Worm (Caenorhabditis elegans): Measurements from ENCODE around the gene clec-222.
A peak's percentile ranks its signal among the peaks of the same experiment; 100 is the strongest.

Gene clec-222

ce11 chrV:11314025-11314880, 43.1 kb downstream of the clec-222 start (continued):
- TF ChIP-seq nhr-90 (tag; optimal IDR thresholded peaks at IDR 0.05; ENCODE audit: poor library complexity) (peak; percentile 84), ceh-90 (tag; optimal IDR thresholded peaks at IDR 0.05) (no peak), mdl-1 (tag; optimal IDR thresholded peaks at IDR 0.05) (peak in 1 of 2 experiments; percentile 85), hpl-2 (GFP tag; optimal IDR thresholded peaks at IDR 0.05) (peak; percentile 5), Y116A8C.19 (tag; optimal IDR thresholded peaks at IDR 0.05; ENCODE audit: borderline replicate concordance) (no peak), nhr-237 (tag; optimal IDR thresholded peaks at IDR 0.05) (no peak), nhr-19 (GFP tag; conservative IDR thresholded peaks at IDR 0.05) (peak; percentile 78), fos-1 (tag; optimal IDR thresholded peaks at IDR 0.05) (peak; percentile 60), zip-4 (GFP tag; optimal IDR thresholded peaks at IDR 0.05) (peak; percentile 51), C16A3.4 (tag; optimal IDR thresholded peaks at IDR 0.05) (peak; percentile 81), aly-2 (tag; optimal IDR thresholded peaks at IDR 0.05) (peak; percentile 25), lin-39 (tag; optimal IDR thresholded peaks at IDR 0.05) (peak; percentile 32), ceh-82 (tag; optimal IDR thresholded peaks at IDR 0.05) (peak; percentile 75 to 86 (median 79)), blmp-1 (tag; optimal IDR thresholded peaks at IDR 0.05) (peak; percentile 67), fkh-8 (tag; optimal IDR thresholded peaks at IDR 0.05) (no peak), hlh-4 (tag; optimal IDR thresholded peaks at IDR 0.05) (no peak), nhr-77 (tag; optimal IDR thresholded peaks at IDR 0.05) (peak; percentile 74), sup-37 (GFP tag; optimal IDR thresholded peaks at IDR 0.05) (peak; percentile 52), dpl-1 (GFP tag; optimal IDR thresholded peaks at IDR 0.05) (peak; percentile 16 to 52 (median 33)), nhr-84 (tag; optimal IDR thresholded peaks at IDR 0.05) (no peak)

ce11 chrV:11316801-11317200, 45.6 kb downstream of the clec-222 start, which contains the start of gene cutl-18:
Gene cutl-18 (minus strand): TSS chrV:11316901.
- TF ChIP-seq pax-3 (tag; optimal IDR thresholded peaks at IDR 0.05) (no peak), nhr-90 (tag; optimal IDR thresholded peaks at IDR 0.05; ENCODE audit: poor library complexity) (no peak), elt-3 (tag; optimal IDR thresholded peaks at IDR 0.05) (no peak), hpl-2 (GFP tag; optimal IDR thresholded peaks at IDR 0.05) (no peak), fkh-4 (tag; optimal IDR thresholded peaks at IDR 0.05; ENCODE audit: borderline replicate concordance) (no peak), nhr-47 (tag; optimal IDR thresholded peaks at IDR 0.05) (no peak), nhr-76 (tag; optimal IDR thresholded peaks at IDR 0.05) (no peak), pqm-1 (tag; optimal IDR thresholded peaks at IDR 0.05) (no peak), C04F5.9 (tag; optimal IDR thresholded peaks at IDR 0.05) (no peak), hlh-4 (tag; optimal IDR thresholded peaks at IDR 0.05) (no peak), zip-4 (GFP tag; optimal IDR thresholded peaks at IDR 0.05) (no peak), hlh-17 (GFP tag; optimal IDR thresholded peaks at IDR 0.05; ENCODE audit: borderline replicate concordance) (no peak), ceh-82 (tag; optimal IDR thresholded peaks at IDR 0.05) (no peak), ceh-63 (GFP tag; optimal IDR thresholded peaks at IDR 0.05) (no peak), lin-13 (GFP tag; optimal IDR thresholded peaks at IDR 0.05) (no peak), lin-39 (tag; optimal IDR thresholded peaks at IDR 0.05) (no peak)

ce11 chrV:11320860-11321259, 49.7 kb downstream of the clec-222 start:
- TF ChIP-seq nhr-85 (tag) (peak; percentile 61), skn-1 (tag; optimal IDR thresholded peaks at IDR 0.05) (no peak)

ce11 chrV:11321719-11322118, 50.6 kb downstream of the clec-222 start, which contains the start of gene F47G9.4:
Gene F47G9.4 (minus strand): TSS chrV:11321816.
- TF ChIP-seq fos-1 (tag; optimal IDR thresholded peaks at IDR 0.05) (no peak), lin-14 (GFP tag; optimal IDR thresholded peaks at IDR 0.05) (peak; percentile 32), ceh-82 (tag; optimal IDR thresholded peaks at IDR 0.05) (peak in 1 of 3 experiments; percentile 9), nhr-90 (tag; optimal IDR thresholded peaks at IDR 0.05; ENCODE audit: poor library complexity) (no peak), lsy-2 (tag; optimal IDR thresholded peaks at IDR 0.05) (peak in 1 of 2 experiments; percentile 15), rnt-1 (tag; optimal IDR thresholded peaks at IDR 0.05) (peak; percentile 8)

Data from whole organism, L1 larva.